Worm (Caenorhabditis elegans): ENCODE data around the gene K12H6.4.

ce11 chrII:2826073-2826472 lies 2.0 kb upstream of the K12H6.4 start, which contains the start of gene K12H6.5:
- no peak for TF ChIP-seq hlh-30 (tag; optimal IDR thresholded peaks at IDR 0.05; ENCODE audit: insufficient read depth)
- no peak for TF ChIP-seq eyg-1 (tag; optimal IDR thresholded peaks at IDR 0.05)
- no peak for TF ChIP-seq fax-1 (tag; optimal IDR thresholded peaks at IDR 0.05)
- no peak for TF ChIP-seq hlh-15 (tag; optimal IDR thresholded peaks at IDR 0.05)
- no peak for TF ChIP-seq ahr-1 (tag; optimal IDR thresholded peaks at IDR 0.05)
- TF ChIP-seq pqm-1 (tag; optimal IDR thresholded peaks at IDR 0.05) = no peak
- no peak for TF ChIP-seq Y22D7AL.16 (tag; optimal IDR thresholded peaks at IDR 0.05)
- TF ChIP-seq ztf-16 (tag; optimal IDR thresholded peaks at IDR 0.05) = no peak
- no peak for TF ChIP-seq ama-1 (optimal IDR thresholded peaks at IDR 0.05)
- TF ChIP-seq rnt-1 (tag; optimal IDR thresholded peaks at IDR 0.05) = no peak
- TF ChIP-seq pax-1 (tag; optimal IDR thresholded peaks at IDR 0.05) = no peak
- TF ChIP-seq zip-5 (tag; optimal IDR thresholded peaks at IDR 0.05) = no peak
- TF ChIP-seq lin-11 (tag; optimal IDR thresholded peaks at IDR 0.05) = no peak
